Worm (Caenorhabditis elegans): Measurements from ENCODE around the gene F19G12.4.
"Not testable (repeated sequence)": the region's sequence is repeated elsewhere in the genome, so short reads cannot be mapped to it uniquely, and the experiment has no call there.

The F19G12.4 gene

ce11 chrX:1395793-1396192, 21.3 kb upstream of the F19G12.4 start:
- TF ChIP-seq pha-4 (tag; optimal IDR thresholded peaks at IDR 0.05) (no peak), ceh-39 (tag; optimal IDR thresholded peaks at IDR 0.05) (no peak), sptf-1 (tag; optimal IDR thresholded peaks at IDR 0.05) (no peak), bed-3 (GFP tag; optimal IDR thresholded peaks at IDR 0.05) (no peak), mep-1 (tag; optimal IDR thresholded peaks at IDR 0.05) (no peak), cnd-1 (tag; optimal IDR thresholded peaks at IDR 0.05) (no peak), mls-2 (tag; optimal IDR thresholded peaks at IDR 0.05) (no peak), unc-39 (tag; optimal IDR thresholded peaks at IDR 0.05) (no peak), tbx-8 (GFP tag; optimal IDR thresholded peaks at IDR 0.05) (no peak), unc-120 (tag; optimal IDR thresholded peaks at IDR 0.05; ENCODE audit: poor library complexity, severe bottlenecking) (no peak), ces-1 (GFP tag; optimal IDR thresholded peaks at IDR 0.05) (no peak), nhr-12 (tag; optimal IDR thresholded peaks at IDR 0.05) (no peak)

ce11 chrX:1397516-1397915, 19.6 kb upstream of the F19G12.4 start, which contains the start of gene H39E20.1:
Gene H39E20.1 (minus strand): TSS chrX:1397616.
- TF ChIP-seq flh-1 (GFP tag; optimal IDR thresholded peaks at IDR 0.05) (no peak), mls-2 (tag; optimal IDR thresholded peaks at IDR 0.05) (no peak), ceh-83 (GFP tag; optimal IDR thresholded peaks at IDR 0.05) (no peak), nhr-76 (tag; optimal IDR thresholded peaks at IDR 0.05) (no peak), nhr-28 (tag; optimal IDR thresholded peaks at IDR 0.05) (no peak), ceh-43 (GFP tag; optimal IDR thresholded peaks at IDR 0.05) (no peak), lin-32 (GFP tag; optimal IDR thresholded peaks at IDR 0.05) (no peak), tbx-8 (GFP tag; optimal IDR thresholded peaks at IDR 0.05) (no peak), ces-1 (GFP tag; optimal IDR thresholded peaks at IDR 0.05) (no peak), mab-5 (tag; optimal IDR thresholded peaks at IDR 0.05) (no peak), zip-8 (tag; optimal IDR thresholded peaks at IDR 0.05) (no peak), nhr-2 (tag; optimal IDR thresholded peaks at IDR 0.05) (no peak), drap-1 (GFP tag; optimal IDR thresholded peaks at IDR 0.05) (no peak), ham-2 (GFP tag; optimal IDR thresholded peaks at IDR 0.05) (no peak), ztf-11 (tag; optimal IDR thresholded peaks at IDR 0.05) (no peak), sptf-1 (tag; optimal IDR thresholded peaks at IDR 0.05) (no peak), elt-3 (tag; optimal IDR thresholded peaks at IDR 0.05) (no peak), elt-1 (tag; optimal IDR thresholded peaks at IDR 0.05; ENCODE audit: borderline replicate concordance, insufficient read depth) (no peak)

ce11 chrX:1401259-1401658, 15.8 kb upstream of the F19G12.4 start, which contains the start of gene ZK402.5:
Gene ZK402.5 (minus strand): TSS chrX:1401359.
- TF ChIP-seq lin-13 (tag; optimal IDR thresholded peaks at IDR 0.05) (no peak), ham-2 (GFP tag; optimal IDR thresholded peaks at IDR 0.05) (no peak), drap-1 (GFP tag; optimal IDR thresholded peaks at IDR 0.05) (no peak), M03D4.4 (tag; optimal IDR thresholded peaks at IDR 0.05) (no peak), ceh-39 (tag; optimal IDR thresholded peaks at IDR 0.05) (no peak), elt-3 (tag; optimal IDR thresholded peaks at IDR 0.05) (no peak), blmp-1 (tag; optimal IDR thresholded peaks at IDR 0.05) (no peak), tbx-8 (GFP tag; optimal IDR thresholded peaks at IDR 0.05) (no peak), zip-8 (tag; optimal IDR thresholded peaks at IDR 0.05) (no peak), mls-2 (tag; optimal IDR thresholded peaks at IDR 0.05) (no peak), mab-5 (tag; optimal IDR thresholded peaks at IDR 0.05) (no peak), nhr-28 (tag; optimal IDR thresholded peaks at IDR 0.05) (no peak), nhr-76 (tag; optimal IDR thresholded peaks at IDR 0.05) (no peak), ztf-11 (tag; optimal IDR thresholded peaks at IDR 0.05) (no peak), lin-32 (GFP tag; optimal IDR thresholded peaks at IDR 0.05) (no peak), unc-39 (tag; optimal IDR thresholded peaks at IDR 0.05) (no peak), hlh-1 (tag; optimal IDR thresholded peaks at IDR 0.05) (no peak), ces-1 (GFP tag; optimal IDR thresholded peaks at IDR 0.05) (no peak), ceh-83 (GFP tag; optimal IDR thresholded peaks at IDR 0.05) (no peak), elt-1 (tag; optimal IDR thresholded peaks at IDR 0.05; ENCODE audit: borderline replicate concordance, insufficient read depth) (no peak)

- TF ChIP-seq nhr-76 (tag; optimal IDR thresholded peaks at IDR 0.05); unc-62 (GFP tag; optimal IDR thresholded peaks at IDR 0.05); hlh-1 (tag; optimal IDR thresholded peaks at IDR 0.05): not testable (repeated sequence)
Observed at ce11 chrX:1403444-1403843, 13.7 kb upstream of the F19G12.4 start, which contains the start of gene ZK402.2. Gene ZK402.2 (plus strand): TSS chrX:1403744.

- TF ChIP-seq hlh-1 (tag; optimal IDR thresholded peaks at IDR 0.05); elt-1 (tag; optimal IDR thresholded peaks at IDR 0.05; ENCODE audit: borderline replicate concordance, insufficient read depth); ceh-83 (GFP tag; optimal IDR thresholded peaks at IDR 0.05): not testable (repeated sequence)
Observed at ce11 chrX:1403971-1404370, 13.1 kb upstream of the F19G12.4 start, which contains the start of gene ZK402.1. Gene ZK402.1 (plus strand): TSS chrX:1404271.

Data from whole organism, mixed stage, embryonic.